Worm (Caenorhabditis elegans) whole organism, L1 larva: ENCODE results near the gene ttr-37.

ENCODE experiments used
- C16A3.4 ChIP-seq: fragments of 150-350 bp; optimal IDR thresholded peaks from 2 replicates; lab custom pipeline; 2014; ENCODE audit warnings: missing biosample characterization, missing genetic modification characterization
- Y116A8C.19 ChIP-seq: sonication (generic microtip); optimal IDR thresholded peaks from 2 replicates; lab custom pipeline; 2016; ENCODE audit warnings: missing compliant biosample characterization, missing genetic modification characterization, borderline replicate concordance
- aly-2 ChIP-seq: fragments of 150-350 bp; optimal IDR thresholded peaks from 2 replicates; lab custom pipeline; 2014; ENCODE audit warnings: missing biosample characterization, missing genetic modification characterization
- ama-1 ChIP-seq: fragments of 150-350 bp; optimal IDR thresholded peaks from 2 replicates; lab custom pipeline; 2014
- blmp-1 ChIP-seq: fragments of 150-350 bp; optimal IDR thresholded peaks from 2 replicates; lab custom pipeline; 2014; ENCODE audit warnings: missing biosample characterization, missing genetic modification characterization
- ceh-8 ChIP-seq: fragments of 200-800 bp; sonication (Bioruptor generic); optimal IDR thresholded peaks from 2 replicates; lab custom pipeline; 2018; ENCODE audit warnings: mild to moderate bottlenecking, missing genetic modification characterization, moderate library complexity, missing compliant biosample characterization
- ceh-82 ChIP-seq, 3 experiments: fragments of 150-350 bp in 1 of 3; sonication (generic microtip) in 2 of 3; optimal IDR thresholded peaks; 2 replicates each; lab custom pipeline; 2014 to 2017; ENCODE audit warnings: missing biosample characterization in 3 of 3, missing genetic modification characterization in 3 of 3
- ceh-88 ChIP-seq: fragments of 200-800 bp; sonication (Bioruptor generic); IDR thresholded peaks from 2 replicates; pipeline ENCODE4 v1.3.6; 2022; ENCODE audit warnings: missing genetic modification characterization, missing compliant biosample characterization
- ceh-90 ChIP-seq: sonication (generic microtip); optimal IDR thresholded peaks from 2 replicates; lab custom pipeline; 2016; ENCODE audit warnings: missing genetic modification characterization, missing compliant biosample characterization
- dpl-1 ChIP-seq, 3 experiments: fragments of 150-350 bp in 2 of 3; sonication (generic microtip) in 1 of 3; optimal IDR thresholded peaks; 2 replicates each; lab custom pipeline; 2014 to 2017; ENCODE audit warnings: missing biosample characterization in 3 of 3, missing genetic modification characterization in 3 of 3, missing genetic modification reagents in 3 of 3
- dsc-1 ChIP-seq: sonication (generic microtip); optimal IDR thresholded peaks from 2 replicates; lab custom pipeline; 2016; ENCODE audit warnings: mild to moderate bottlenecking, missing genetic modification characterization, missing compliant biosample characterization
- elt-2 ChIP-seq: sonication (generic microtip); optimal IDR thresholded peaks from 2 replicates; lab custom pipeline; 2016; ENCODE audit warnings: missing genetic modification characterization, mild to moderate bottlenecking, inconsistent platforms, missing compliant biosample characterization, missing genetic modification reagents
- elt-3 ChIP-seq, 6 experiments: fragments of 150-350 bp in 1 of 6; sonication (generic microtip); optimal IDR thresholded peaks; 2 replicates each; lab custom pipeline; 2017 to 2018; ENCODE audit warnings: missing biosample characterization in 6 of 6, missing genetic modification characterization in 6 of 6, inconsistent platforms in 1 of 6
- fkh-8 ChIP-seq: sonication (generic microtip); optimal IDR thresholded peaks from 2 replicates; lab custom pipeline; 2016; ENCODE audit warnings: mild to moderate bottlenecking, missing genetic modification characterization, missing compliant biosample characterization
- fos-1 ChIP-seq: fragments of 150-350 bp; optimal IDR thresholded peaks from 2 replicates; lab custom pipeline; 2014; ENCODE audit warnings: missing biosample characterization, missing genetic modification characterization
- hlh-4 ChIP-seq: sonication (generic microtip); optimal IDR thresholded peaks from 2 replicates; lab custom pipeline; 2016; ENCODE audit warnings: mild to moderate bottlenecking, missing genetic modification characterization, missing compliant biosample characterization
- lin-14 ChIP-seq: fragments of 200-800 bp; sonication (Bioruptor generic); optimal IDR thresholded peaks from 2 replicates; lab custom pipeline; 2018; ENCODE audit warnings: mild to moderate bottlenecking, missing genetic modification characterization, moderate library complexity, missing compliant biosample characterization
- lin-35 ChIP-seq, 2 experiments: fragments of 150-350 bp; optimal IDR thresholded peaks; 2 replicates each; lab custom pipeline; 2014; ENCODE audit warnings: missing biosample characterization in 2 of 2, missing genetic modification characterization in 2 of 2, missing genetic modification reagents in 2 of 2
- lin-39 ChIP-seq: fragments of 150-350 bp; optimal IDR thresholded peaks from 2 replicates; lab custom pipeline; 2014; ENCODE audit warnings: missing biosample characterization, missing genetic modification reagents, missing genetic modification characterization
- lsy-2 ChIP-seq, 2 experiments: fragments of 150-350 bp; optimal IDR thresholded peaks; 2 replicates each; lab custom pipeline; 2014; ENCODE audit warnings: missing biosample characterization in 2 of 2, missing genetic modification characterization in 2 of 2
- mef-2 ChIP-seq: fragments of 150-350 bp; optimal IDR thresholded peaks from 2 replicates; lab custom pipeline; 2014; ENCODE audit warnings: missing biosample characterization, missing genetic modification characterization
- mep-1 ChIP-seq: fragments of 150-350 bp; optimal IDR thresholded peaks from 2 replicates; lab custom pipeline; 2014; ENCODE audit warnings: missing biosample characterization, missing genetic modification characterization
- nhr-12 ChIP-seq: sonication (generic microtip); optimal IDR thresholded peaks from 2 replicates; lab custom pipeline; 2017; ENCODE audit warnings: missing biosample characterization, missing genetic modification characterization
- nhr-20 ChIP-seq: sonication (generic microtip); optimal IDR thresholded peaks from 2 replicates; lab custom pipeline; 2016; ENCODE audit warnings: mild to moderate bottlenecking, missing genetic modification characterization, missing compliant biosample characterization
- nhr-237 ChIP-seq: fragments of 150-350 bp; optimal IDR thresholded peaks from 2 replicates; lab custom pipeline; 2014; ENCODE audit warnings: missing biosample characterization, missing genetic modification characterization
- nhr-47 ChIP-seq: sonication (generic microtip); optimal IDR thresholded peaks from 2 replicates; lab custom pipeline; 2016; ENCODE audit warnings: mild to moderate bottlenecking, missing genetic modification characterization, moderate library complexity, missing compliant biosample characterization
- nhr-71 ChIP-seq: sonication (generic microtip); optimal IDR thresholded peaks from 2 replicates; lab custom pipeline; 2016; ENCODE audit warnings: mild to moderate bottlenecking, missing genetic modification characterization, moderate library complexity, missing compliant biosample characterization
- nhr-85 ChIP-seq: sonication (generic microtip); peaks from one replicate; lab custom pipeline; 2016; ENCODE audit warnings: missing genetic modification characterization, inconsistent platforms, missing compliant biosample characterization
- nhr-90 ChIP-seq: sonication (generic microtip); optimal IDR thresholded peaks from 2 replicates; lab custom pipeline; 2016; ENCODE audit warnings: mild to moderate bottlenecking, missing genetic modification characterization, missing compliant biosample characterization; ENCODE audit not compliant: poor library complexity
- rnt-1 ChIP-seq: sonication (generic microtip); optimal IDR thresholded peaks from 2 replicates; lab custom pipeline; 2016; ENCODE audit warnings: mild to moderate bottlenecking, missing genetic modification characterization, moderate library complexity, missing compliant biosample characterization
- skn-1 ChIP-seq: fragments of 150-350 bp; optimal IDR thresholded peaks from 2 replicates; lab custom pipeline; 2014; ENCODE audit warnings: missing biosample characterization, missing genetic modification characterization
- snu-23 ChIP-seq: sonication (generic microtip); optimal IDR thresholded peaks from 2 replicates; lab custom pipeline; 2016; ENCODE audit warnings: missing genetic modification characterization, missing compliant biosample characterization
- sptf-1 ChIP-seq: fragments of 150-350 bp; optimal IDR thresholded peaks from 2 replicates; lab custom pipeline; 2014; ENCODE audit warnings: missing biosample characterization, missing genetic modification characterization
- tbx-2 ChIP-seq: sonication (generic microtip); optimal IDR thresholded peaks from 2 replicates; lab custom pipeline; 2016; ENCODE audit warnings: missing genetic modification characterization, missing compliant biosample characterization
- vab-15 ChIP-seq: sonication (generic microtip); optimal IDR thresholded peaks from 2 replicates; lab custom pipeline; 2017; ENCODE audit warnings: missing genotype, mild to moderate bottlenecking, missing genetic modification characterization, missing compliant biosample characterization
- zag-1 ChIP-seq: fragments of 150-350 bp; optimal IDR thresholded peaks from 2 replicates; lab custom pipeline; 2014; ENCODE audit warnings: missing biosample characterization, missing genetic modification characterization
- zip-4 ChIP-seq: fragments of 200-800 bp; sonication (Bioruptor generic); optimal IDR thresholded peaks from 2 replicates; lab custom pipeline; 2018; ENCODE audit warnings: mild to moderate bottlenecking, missing genetic modification characterization, moderate library complexity, missing compliant biosample characterization
- ztf-4 ChIP-seq: fragments of 150-350 bp; optimal IDR thresholded peaks from 2 replicates; lab custom pipeline; 2014; ENCODE audit warnings: missing biosample characterization, missing genetic modification characterization

The ttr-37 gene

DNA sequence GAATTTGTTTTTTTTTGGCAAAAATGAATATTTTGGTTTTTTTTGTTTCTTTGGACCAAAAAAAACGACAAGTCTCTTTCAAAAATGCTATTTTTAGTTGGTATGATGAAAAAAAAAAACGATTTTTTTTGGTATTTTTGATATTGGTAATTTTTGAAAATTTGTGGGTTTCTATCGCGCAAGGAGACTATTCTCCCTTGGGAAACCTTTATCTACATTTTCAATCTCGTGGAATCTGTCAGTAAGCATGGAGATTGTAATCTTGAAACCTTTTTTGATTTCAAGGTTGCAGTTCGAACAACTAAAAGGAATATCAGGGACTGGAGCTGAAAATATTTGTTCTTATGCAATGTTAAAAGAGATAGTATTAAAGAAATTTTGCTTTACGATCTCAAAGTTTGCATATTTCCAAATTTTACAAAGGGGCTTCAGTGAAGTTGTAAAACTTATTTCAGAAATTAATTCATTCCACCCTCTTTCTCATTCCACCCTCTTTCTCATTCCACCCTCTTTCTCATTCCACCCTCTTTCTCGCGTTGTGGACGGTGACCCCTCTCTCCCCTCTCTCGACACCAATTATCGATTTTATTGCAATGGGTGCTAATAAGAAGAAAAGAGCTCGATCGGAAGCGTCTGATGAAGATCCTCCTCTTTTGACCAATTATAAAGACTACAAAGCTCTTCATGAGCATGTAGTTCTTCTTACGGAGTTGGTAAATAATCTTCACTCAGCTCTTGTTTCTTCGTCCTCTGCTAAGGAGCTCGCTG is 2.1 kb upstream of the ttr-37 start:
- TF ChIP-seq ceh-82 (tag; optimal IDR thresholded peaks at IDR 0.05; lab: Kevin White, UChicago) = peak in 1 of 3 experiments; percentile 12
- peak; percentile 62 for TF ChIP-seq nhr-47
- no peak for TF ChIP-seq zag-1 (tag; lab: Kevin White, UChicago)
- TF ChIP-seq skn-1 = peak; percentile 61
- peak; percentile 67 for TF ChIP-seq snu-23 (GFP tag; lab: Kevin White, UChicago)
- TF ChIP-seq mef-2 = no peak
- peak; percentile 4 for TF ChIP-seq tbx-2 (tag; lab: Kevin White, UChicago)
- peak; percentile 50 for TF ChIP-seq dsc-1
- TF ChIP-seq blmp-1 (tag; lab: Kevin White, UChicago) = no peak
- TF ChIP-seq C16A3.4 = peak; percentile 19
- TF ChIP-seq vab-15 (tag; lab: Kevin White, UChicago) = no peak
- peak; percentile 19 for TF ChIP-seq nhr-20
- peak; percentile 51 for TF ChIP-seq nhr-90 (tag; lab: Kevin White, UChicago)
- TF ChIP-seq dpl-1 (GFP tag; optimal IDR thresholded peaks at IDR 0.05; lab: Kevin White, UChicago) = no peak
- no peak for TF ChIP-seq fkh-8 (tag; lab: Kevin White, UChicago)
- no peak for TF ChIP-seq lin-35 (GFP tag; optimal IDR thresholded peaks at IDR 0.05; lab: Kevin White, UChicago)
- peak; percentile 54 for TF ChIP-seq nhr-85 (tag; lab: Kevin White, UChicago)
- TF ChIP-seq lin-14 = peak; percentile 43
- no peak for TF ChIP-seq hlh-4 (tag; lab: Kevin White, UChicago)
- TF ChIP-seq rnt-1 (tag; lab: Kevin White, UChicago) = no peak
- peak; percentile 13 for TF ChIP-seq nhr-71
- no peak for TF ChIP-seq nhr-237 (tag; lab: Kevin White, UChicago)
- no peak for TF ChIP-seq aly-2
- peak; percentile 20 for TF ChIP-seq mep-1 (tag; lab: Kevin White, UChicago)
- peak; percentile 27 for TF ChIP-seq lin-39 (tag; lab: Kevin White, UChicago)
- peak in 1 of 2 experiments; percentile 27 for TF ChIP-seq lsy-2 (tag; optimal IDR thresholded peaks at IDR 0.05; lab: Kevin White, UChicago)

- TF ChIP-seq elt-2 (tag; lab: Kevin White, UChicago) (peak; percentile 29), ztf-4 (tag; lab: Kevin White, UChicago) (no peak)
- TF ChIP-seq, all 84 proteins: peak for 1
These were observed 859 bp upstream of the ttr-37 start for ce11 chrX:1337834-1338233.

DNA sequence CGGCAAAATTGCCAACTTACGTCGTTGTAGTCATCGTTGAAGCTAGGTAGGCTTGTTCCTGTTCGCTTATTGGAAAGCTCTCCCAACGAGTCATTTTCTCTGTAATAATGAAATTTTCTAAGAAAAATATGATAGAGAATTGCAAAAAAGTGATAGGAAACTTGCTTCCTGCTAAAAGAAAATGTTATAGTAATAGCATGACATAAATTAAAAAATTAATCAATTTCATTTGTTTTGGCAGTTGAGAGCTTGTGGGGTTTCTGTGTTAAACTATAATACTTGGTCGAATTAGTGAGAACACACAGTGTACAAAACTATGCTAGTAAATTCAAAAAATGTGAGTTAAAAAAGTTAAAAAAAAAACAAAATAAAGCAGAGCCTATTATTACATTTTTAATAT is 7.1 kb downstream of the ttr-37 start, which contains the start of gene F21E9.2:
Gene F21E9.2, minus strand, starts transcription at position 101 of the 400 bp plus-strand sequence.
- TF ChIP-seq snu-23 (GFP tag; lab: Kevin White, UChicago) (no peak), ceh-90 (tag; lab: Kevin White, UChicago) (no peak), vab-15 (tag; lab: Kevin White, UChicago) (no peak), aly-2 (no peak), fos-1 (tag; lab: Kevin White, UChicago) (no peak), nhr-71 (no peak), sptf-1 (tag; lab: Kevin White, UChicago) (no peak), Y116A8C.19 (tag; lab: Kevin White, UChicago) (no peak), ceh-88 (GFP tag; lab: Robert Waterston, UW) (no peak), ceh-8 (GFP tag; lab: Kevin White, UChicago) (no peak), nhr-12 (tag; lab: Kevin White, UChicago) (no peak), blmp-1 (tag; lab: Kevin White, UChicago) (no peak), lin-39 (tag; lab: Kevin White, UChicago) (no peak), elt-3 (tag; optimal IDR thresholded peaks at IDR 0.05; lab: Kevin White, UChicago) (no peak), elt-2 (tag; lab: Kevin White, UChicago) (no peak), zip-4 (GFP tag; lab: Kevin White, UChicago) (no peak), mep-1 (tag; lab: Kevin White, UChicago) (no peak), ama-1 (no peak)
